Worm (Caenorhabditis elegans) whole organism, L4 larva: Measurements from ENCODE around the gene Y69A2AL.2.
A peak's percentile ranks its signal among the peaks of the same experiment; 100 is the strongest.

Source experiments
- D1046.2 ChIP-seq: fragments of 200-800 bp; sonication (Bioruptor generic); IDR thresholded peaks from 2 replicates; pipeline ENCODE4 v1.3.6; 2022; ENCODE audit warnings: missing genetic modification characterization, missing compliant biosample characterization
- F10B5.3 ChIP-seq: sonication (generic microtip); optimal IDR thresholded peaks from 2 replicates; lab custom pipeline; 2016; ENCODE audit warnings: mild to moderate bottlenecking, missing genetic modification characterization, missing compliant biosample characterization
- F26F4.8 ChIP-seq: fragments of 200-800 bp; sonication (Bioruptor generic); conservative IDR thresholded peaks from 2 replicates; pipeline ENCODE4 v1.3.6; 2022; ENCODE audit warnings: missing genetic modification characterization, missing compliant biosample characterization
- R02D3.7 ChIP-seq: fragments of 150-350 bp; sonication (generic microtip); optimal IDR thresholded peaks from 3 replicates; lab custom pipeline; 2014; ENCODE audit warnings: missing biosample characterization, missing genetic modification characterization
- Y48G9A.11 ChIP-seq: fragments of 200-800 bp; sonication (Bioruptor generic); IDR thresholded peaks from 2 replicates; pipeline ENCODE4 v1.3.6; 2022; ENCODE audit warnings: missing genetic modification reagents, missing genetic modification characterization, missing compliant biosample characterization
- Y5F2A.4 ChIP-seq: fragments of 200-800 bp; sonication (Bioruptor generic); optimal IDR thresholded peaks from 2 replicates; lab custom pipeline; 2018; ENCODE audit warnings: mild to moderate bottlenecking, missing genetic modification characterization, missing compliant biosample characterization
- aha-1 ChIP-seq: fragments of 150-350 bp; peaks from one replicate; lab custom pipeline; 2014; ENCODE audit warnings: missing biosample characterization, missing genetic modification characterization
- ama-1 ChIP-seq: fragments of 150-350 bp; optimal IDR thresholded peaks from 2 replicates; lab custom pipeline; 2014; ENCODE audit warnings: inconsistent platforms, mixed read lengths
- arid-1 ChIP-seq: fragments of 200-800 bp; sonication (Bioruptor generic); conservative IDR thresholded peaks from 2 replicates; pipeline ENCODE4 v1.3.6; 2022; ENCODE audit warnings: missing genetic modification reagents, missing genetic modification characterization, missing compliant biosample characterization
- attf-4 ChIP-seq: sonication (generic microtip); optimal IDR thresholded peaks from 3 replicates; lab custom pipeline; 2017; ENCODE audit warnings: missing biosample characterization, missing genetic modification characterization
- ceh-28 ChIP-seq: fragments of 150-350 bp; optimal IDR thresholded peaks from 2 replicates; lab custom pipeline; 2014; ENCODE audit warnings: missing biosample characterization, missing genetic modification reagents, missing genetic modification characterization
- ceh-62 ChIP-seq: sonication (generic microtip); optimal IDR thresholded peaks from 2 replicates; lab custom pipeline; 2017; ENCODE audit warnings: missing biosample characterization, missing genetic modification characterization
- daf-12 ChIP-seq: fragments of 150-350 bp; optimal IDR thresholded peaks from 2 replicates; lab custom pipeline; 2014; ENCODE audit warnings: missing biosample characterization, missing genetic modification reagents, missing genetic modification characterization
- daf-19 ChIP-seq: fragments of 200-800 bp; sonication (Bioruptor generic); conservative IDR thresholded peaks from 2 replicates; pipeline ENCODE4 v1.3.6; 2022; ENCODE audit warnings: missing genetic modification characterization, missing compliant biosample characterization
- dmd-6 ChIP-seq: fragments of 200-800 bp; sonication (Bioruptor generic); IDR thresholded peaks from 2 replicates; pipeline ENCODE4 v1.3.6; 2022; ENCODE audit warnings: missing genetic modification reagents, missing genetic modification characterization, missing compliant biosample characterization
- dpl-1 ChIP-seq: fragments of 150-350 bp; optimal IDR thresholded peaks from 2 replicates; lab custom pipeline; 2014; ENCODE audit warnings: missing biosample characterization, missing genetic modification reagents, missing genetic modification characterization
- egl-27 ChIP-seq: sonication (generic microtip); optimal IDR thresholded peaks from 3 replicates; lab custom pipeline; 2017; ENCODE audit warnings: missing biosample characterization, missing genetic modification reagents, missing genetic modification characterization
- egl-43 ChIP-seq: fragments of 200-800 bp; sonication (Bioruptor generic); IDR thresholded peaks from 2 replicates; pipeline ENCODE4 v1.3.6; 2022; ENCODE audit warnings: missing genetic modification reagents, missing genetic modification characterization, missing compliant biosample characterization
- gei-8 ChIP-seq: fragments of 200-800 bp; sonication (Bioruptor generic); optimal IDR thresholded peaks from 2 replicates; lab custom pipeline; 2018; ENCODE audit warnings: mild to moderate bottlenecking, missing genetic modification characterization, missing compliant biosample characterization
- hlh-11 ChIP-seq: fragments of 200-800 bp; sonication (Bioruptor generic); optimal IDR thresholded peaks from 2 replicates; lab custom pipeline; 2018; ENCODE audit warnings: mild to moderate bottlenecking, missing genetic modification characterization, missing compliant biosample characterization
- hmg-1.1 ChIP-seq: fragments of 200-800 bp; sonication (Bioruptor generic); IDR thresholded peaks from 2 replicates; pipeline ENCODE4 v1.3.6; 2022; ENCODE audit warnings: missing genetic modification reagents, missing genetic modification characterization, missing compliant biosample characterization
- jun-1 ChIP-seq: fragments of 150-350 bp; optimal IDR thresholded peaks from 2 replicates; lab custom pipeline; 2014; ENCODE audit warnings: missing biosample characterization, missing genetic modification reagents, missing genetic modification characterization
- lin-13 ChIP-seq: fragments of 150-350 bp; optimal IDR thresholded peaks from 2 replicates; lab custom pipeline; 2014; ENCODE audit warnings: missing biosample characterization, missing genetic modification reagents, missing genetic modification characterization
- lin-38 ChIP-seq: fragments of 200-800 bp; sonication (Bioruptor generic); IDR thresholded peaks from 2 replicates; pipeline ENCODE4 v1.3.6; 2022; ENCODE audit warnings: missing genetic modification reagents, missing genetic modification characterization, missing compliant biosample characterization
- lin-39 ChIP-seq: fragments of 150-350 bp; optimal IDR thresholded peaks from 2 replicates; lab custom pipeline; 2014; ENCODE audit warnings: missing biosample characterization, missing genetic modification reagents, missing genetic modification characterization
- lsy-2 ChIP-seq, 2 experiments: fragments of 150-350 bp in 1 of 2; sonication (generic microtip) in 1 of 2; optimal IDR thresholded peaks; 2 replicates each; lab custom pipeline; 2014 to 2017; ENCODE audit warnings: missing biosample characterization in 2 of 2, missing genetic modification characterization in 2 of 2
- madf-9 ChIP-seq: fragments of 200-800 bp; sonication (Bioruptor generic); conservative IDR thresholded peaks from 2 replicates; pipeline ENCODE4 v1.3.6; 2022; ENCODE audit warnings: missing genetic modification reagents, missing genetic modification characterization, missing compliant biosample characterization
- mxl-2 ChIP-seq: fragments of 200-800 bp; sonication (Bioruptor generic); conservative IDR thresholded peaks from 2 replicates; pipeline ENCODE4 v1.3.6; 2022; ENCODE audit warnings: missing genetic modification reagents, missing genetic modification characterization, missing compliant biosample characterization
- nhr-11 ChIP-seq: fragments of 150-350 bp; optimal IDR thresholded peaks from 2 replicates; lab custom pipeline; 2014; ENCODE audit warnings: missing biosample characterization, missing genetic modification characterization
- nhr-28 ChIP-seq: fragments of 150-350 bp; optimal IDR thresholded peaks from 2 replicates; lab custom pipeline; 2014; ENCODE audit warnings: missing biosample characterization, missing genetic modification characterization
- nhr-6 ChIP-seq: fragments of 150-350 bp; optimal IDR thresholded peaks from 2 replicates; lab custom pipeline; 2014; ENCODE audit warnings: missing biosample characterization, missing genetic modification characterization
- pqm-1 ChIP-seq: sonication (generic microtip); optimal IDR thresholded peaks from 2 replicates; lab custom pipeline; 2017; ENCODE audit warnings: missing biosample characterization, missing genetic modification characterization
- rbr-2 ChIP-seq: sonication (generic microtip); optimal IDR thresholded peaks from 2 replicates; lab custom pipeline; 2016; ENCODE audit warnings: missing genotype, missing genetic modification characterization, missing compliant biosample characterization
- set-16 ChIP-seq: fragments of 200-800 bp; sonication (Bioruptor generic); IDR thresholded peaks from 2 replicates; pipeline ENCODE4 v1.3.6; 2022; ENCODE audit warnings: missing genetic modification reagents, missing genetic modification characterization, missing compliant biosample characterization
- spr-1 ChIP-seq: sonication (generic microtip); optimal IDR thresholded peaks from 2 replicates; lab custom pipeline; 2016; ENCODE audit warnings: mild to moderate bottlenecking, missing genetic modification characterization, missing compliant biosample characterization
- spr-3 ChIP-seq: fragments of 200-800 bp; sonication (Bioruptor generic); optimal IDR thresholded peaks from 2 replicates; lab custom pipeline; 2018; ENCODE audit warnings: mild to moderate bottlenecking, missing genetic modification characterization, missing compliant biosample characterization
- tag-97 ChIP-seq: fragments of 200-800 bp; sonication (Bioruptor generic); IDR thresholded peaks from 2 replicates; pipeline ENCODE4 v1.3.6; 2022; ENCODE audit warnings: missing genetic modification characterization, missing compliant biosample characterization
- unc-62 ChIP-seq, 3 experiments: fragments of 150-350 bp in 1 of 3; sonication (generic microtip); optimal IDR thresholded peaks in 2 of 3; peaks in 1 of 3; 1 replicate in 1 of 3; 2 replicates in 2 of 3; lab custom pipeline; 2014 to 2017; ENCODE audit warnings: missing biosample characterization in 3 of 3, missing genetic modification characterization in 3 of 3, missing genetic modification reagents in 3 of 3, missing genotype in 1 of 3
- ztf-11 ChIP-seq: fragments of 150-350 bp; optimal IDR thresholded peaks from 2 replicates; lab custom pipeline; 2014; ENCODE audit warnings: missing biosample characterization, missing genetic modification characterization

Gene Y69A2AL.2

ce11 chrIV:2466249-2466648 lies 15.8 kb upstream of the Y69A2AL.2 start:
- TF ChIP-seq nhr-28 (tag; lab: Kevin White, UChicago) (peak; percentile 77), pqm-1 (tag; lab: Kevin White, UChicago) (peak; percentile 72), ztf-11 (tag; lab: Kevin White, UChicago) (no peak)

- TF ChIP-seq lsy-2 (tag; optimal IDR thresholded peaks at IDR 0.05; lab: Kevin White, UChicago) (no peak), tag-97 (GFP tag; lab: Robert Waterston, UW) (no peak), F10B5.3 (tag; lab: Kevin White, UChicago) (no peak), madf-9 (GFP tag; lab: Robert Waterston, UW) (no peak), arid-1 (GFP tag; lab: Robert Waterston, UW) (no peak), lin-38 (no peak)
These were observed 14.7 kb upstream of the Y69A2AL.2 start, which contains the start of gene ilys-2 for ce11 chrIV:2467378-2467777. Gene ilys-2 (plus strand): TSS chrIV:2467678.

ce11 chrIV:2470114-2470513 lies 11.9 kb upstream of the Y69A2AL.2 start, which contains the start of gene ilys-1:
Gene ilys-1 (plus strand): TSS chrIV:2470414.
- TF ChIP-seq tag-97 (GFP tag; lab: Robert Waterston, UW) (no peak), unc-62 (GFP tag; optimal IDR thresholded peaks at IDR 0.05 in 1 of 2; lab: Kevin White, UChicago) (no peak), unc-62 (tag; optimal IDR thresholded peaks at IDR 0.05; lab: Kevin White, UChicago) (no peak), F10B5.3 (tag; lab: Kevin White, UChicago) (no peak), nhr-6 (no peak), daf-19 (no peak), Y48G9A.11 (GFP tag; lab: Robert Waterston, UW) (no peak)
- TF ChIP-seq, all 104 proteins: peak for 0

ce11 chrIV:2476386-2476785 lies 5.7 kb upstream of the Y69A2AL.2 start, which contains the start of gene grd-16:
Gene grd-16 (plus strand): TSS chrIV:2476686.
- TF ChIP-seq spr-3 (no peak), aha-1 (tag; lab: Kevin White, UChicago) (peak; percentile 63), unc-62 (GFP tag; optimal IDR thresholded peaks at IDR 0.05 in 1 of 2; lab: Kevin White, UChicago) (peak in 1 of 2 experiments; percentile 13), unc-62 (tag; optimal IDR thresholded peaks at IDR 0.05; lab: Kevin White, UChicago) (no peak)

ce11 chrIV:2488520-2488919 lies 6.5 kb downstream of the Y69A2AL.2 start, which contains the start of gene Y69A2AR.19:
Gene Y69A2AR.19 (plus strand): TSS chrIV:2488820.
- peak in 1 of 2 experiments; percentile 14 for TF ChIP-seq unc-62 (GFP tag; optimal IDR thresholded peaks at IDR 0.05 in 1 of 2; lab: Kevin White, UChicago)
- no peak for TF ChIP-seq unc-62 (tag; optimal IDR thresholded peaks at IDR 0.05; lab: Kevin White, UChicago)
- TF ChIP-seq jun-1 (tag; lab: Kevin White, UChicago): no peak
- TF ChIP-seq attf-4: no peak
- TF ChIP-seq, all 104 proteins: peak for 1

ce11 chrIV:2495118-2495785 lies 13.2 kb downstream of the Y69A2AL.2 start, which contains the start of the genes ccdc-12 and Y69A2AR.18:
Gene ccdc-12 (minus strand): TSS chrIV:2495174.
Gene Y69A2AR.18 (plus strand): TSS chrIV:2495735.
- TF ChIP-seq aha-1 (tag; lab: Kevin White, UChicago): peak; percentile 92
- TF ChIP-seq spr-1 (tag; lab: Kevin White, UChicago): peak; percentile 8
- TF ChIP-seq lin-39 (tag; lab: Kevin White, UChicago): no peak
- peak; percentile 69 for TF ChIP-seq dpl-1
- no peak for TF ChIP-seq madf-9 (GFP tag; lab: Robert Waterston, UW)
- TF ChIP-seq egl-27 (tag; lab: Kevin White, UChicago): no peak
- peak; percentile 16 for TF ChIP-seq nhr-11 (tag; lab: Kevin White, UChicago)
- TF ChIP-seq egl-43: no peak
- TF ChIP-seq mxl-2: no peak
- TF ChIP-seq Y5F2A.4 (GFP tag; lab: Kevin White, UChicago): no peak
- peak; percentile 5 for TF ChIP-seq ama-1 (lab: Kevin White, UChicago)
- TF ChIP-seq R02D3.7 (tag; lab: Kevin White, UChicago): peak; percentile 61
- TF ChIP-seq D1046.2 (GFP tag; lab: Robert Waterston, UW): peak; percentile 98
- peak; percentile 42 for TF ChIP-seq hlh-11
- TF ChIP-seq rbr-2 (tag; lab: Kevin White, UChicago): peak; percentile 39
- TF ChIP-seq daf-12: no peak
- 0 out of 2 replicates have a peak, but pooled peaks have one; percentile 20 for TF ChIP-seq arid-1 (GFP tag; lab: Robert Waterston, UW)
- peak; percentile 61 for TF ChIP-seq hmg-1.1 (GFP tag; lab: Robert Waterston, UW)
- no peak for TF ChIP-seq ceh-62 (tag; lab: Kevin White, UChicago)
- TF ChIP-seq ceh-28 (tag; lab: Kevin White, UChicago): no peak
- peak; percentile 24 for TF ChIP-seq nhr-28 (tag; lab: Kevin White, UChicago)
- TF ChIP-seq gei-8: no peak
- TF ChIP-seq dmd-6 (GFP tag; lab: Robert Waterston, UW): 0 out of 2 replicates have a peak, but pooled peaks have one; percentile 16
- TF ChIP-seq F26F4.8 (GFP tag; lab: Robert Waterston, UW): no peak
- TF ChIP-seq lin-13 (GFP tag; lab: Kevin White, UChicago): no peak
- no peak for TF ChIP-seq set-16
